Fruit fly (Drosophila melanogaster) whole organism, embryonic: ENCODE results near the gene Alh.

Source experiments
- B-H1 ChIP-seq: fragments of 200-800 bp; sonication (Bioruptor generic); IDR thresholded peaks from 3 replicates; pipeline ENCODE4 v1.3.6; 2022; ENCODE audit warnings: missing biosample characterization, missing genetic modification characterization
- BtbVII ChIP-seq: fragments of 200-800 bp; sonication (Bioruptor generic); optimal IDR thresholded peaks from 3 replicates; lab custom pipeline; 2017; ENCODE audit warnings: missing biosample characterization, mild to moderate bottlenecking, missing genetic modification characterization
- CG10959 ChIP-seq: fragments of 200-800 bp; sonication (Bioruptor generic); IDR thresholded peaks from 2 replicates; pipeline ENCODE4 v1.3.6; 2022; ENCODE audit warnings: missing biosample characterization, missing genetic modification characterization
- CG10979 ChIP-seq: fragments of 200-800 bp; sonication (Bioruptor generic); optimal IDR thresholded peaks from 2 replicates; lab custom pipeline; 2018; ENCODE audit warnings: missing biosample characterization, mild to moderate bottlenecking, missing genetic modification characterization, moderate library complexity
- CG11398 ChIP-seq: fragments of 200-800 bp; sonication (Bioruptor generic); optimal IDR thresholded peaks from 2 replicates; lab custom pipeline; 2016; ENCODE audit warnings: missing biosample characterization, missing genetic modification characterization
- CG11696 ChIP-seq: fragments of 200-800 bp; sonication (Bioruptor generic); IDR thresholded peaks from 2 replicates; pipeline ENCODE4 v1.3.6; 2022; ENCODE audit warnings: missing biosample characterization, missing genetic modification characterization
- CG12299 ChIP-seq: fragments of 200-800 bp; sonication (Bioruptor generic); optimal IDR thresholded peaks from 2 replicates; lab custom pipeline; 2018; ENCODE audit warnings: missing biosample characterization, mild to moderate bottlenecking, missing genetic modification characterization
- CG15011 ChIP-seq: fragments of 200-800 bp; sonication (Bioruptor generic); optimal IDR thresholded peaks from 3 replicates; lab custom pipeline; 2018; ENCODE audit warnings: missing biosample characterization, mild to moderate bottlenecking, missing genetic modification characterization
- CG15479 ChIP-seq: fragments of 200-800 bp; sonication (Bioruptor generic); optimal IDR thresholded peaks from 3 replicates; lab custom pipeline; 2019; ENCODE audit warnings: missing biosample characterization, mild to moderate bottlenecking, missing genetic modification characterization, moderate library complexity
- CG15696 ChIP-seq: fragments of 200-800 bp; sonication (Bioruptor generic); optimal IDR thresholded peaks from 2 replicates; lab custom pipeline; 2019; ENCODE audit warnings: missing biosample characterization, mild to moderate bottlenecking, missing genetic modification characterization, moderate library complexity
- CG1603 ChIP-seq: fragments of 200-800 bp; sonication (Bioruptor generic); optimal IDR thresholded peaks from 2 replicates; lab custom pipeline; 2019; ENCODE audit warnings: missing biosample characterization, mild to moderate bottlenecking, missing genetic modification characterization, moderate library complexity
- CG17568 ChIP-seq: fragments of 200-800 bp; sonication (Bioruptor generic); optimal IDR thresholded peaks from 2 replicates; lab custom pipeline; 2018; ENCODE audit warnings: missing biosample characterization, mild to moderate bottlenecking, missing genetic modification characterization, moderate library complexity
- CG18619 ChIP-seq: fragments of 200-800 bp; sonication (Bioruptor generic); optimal IDR thresholded peaks from 3 replicates; lab custom pipeline; 2017; ENCODE audit warnings: missing biosample characterization, mild to moderate bottlenecking, missing genetic modification characterization
- CG2678 ChIP-seq: fragments of 200-800 bp; sonication (Bioruptor generic); optimal IDR thresholded peaks from 3 replicates; lab custom pipeline; 2019; ENCODE audit warnings: missing biosample characterization, mild to moderate bottlenecking, missing genetic modification characterization, moderate library complexity
- CG31224 ChIP-seq: fragments of 200-800 bp; sonication (Bioruptor generic); IDR thresholded peaks from 2 replicates; pipeline ENCODE4 v1.3.6; 2022; ENCODE audit warnings: missing biosample characterization, missing genetic modification characterization
- CG6813 ChIP-seq: fragments of 200-800 bp; sonication (Bioruptor generic); optimal IDR thresholded peaks from 2 replicates; lab custom pipeline; 2017; ENCODE audit warnings: missing biosample characterization, missing genetic modification characterization, mild to moderate bottlenecking, moderate library complexity, missing genetic modification reagents
- CG7271 ChIP-seq: fragments of 200-800 bp; sonication (Bioruptor generic); optimal IDR thresholded peaks from 2 replicates; lab custom pipeline; 2018; ENCODE audit warnings: missing biosample characterization, mild to moderate bottlenecking, missing genetic modification characterization, moderate library complexity
- CG7556 ChIP-seq: fragments of 200-800 bp; sonication (Bioruptor generic); optimal IDR thresholded peaks from 2 replicates; lab custom pipeline; 2017; ENCODE audit warnings: missing biosample characterization, mild to moderate bottlenecking, missing genetic modification characterization
- CG8290 ChIP-seq, 3 experiments: fragments of 200-800 bp; sonication (Bioruptor generic); optimal IDR thresholded peaks; 2 replicates each; lab custom pipeline; 2016 to 2019; ENCODE audit warnings: missing biosample characterization in 3 of 3, missing genetic modification characterization in 3 of 3, mild to moderate bottlenecking in 2 of 3, moderate library complexity in 1 of 3
- CG8765 ChIP-seq: fragments of 200-800 bp; sonication (Bioruptor generic); IDR thresholded peaks from 2 replicates; pipeline ENCODE4 v1.3.6; 2022; ENCODE audit warnings: missing biosample characterization, missing genetic modification characterization
- CG9727 ChIP-seq: fragments of 200-800 bp; sonication (Bioruptor generic); optimal IDR thresholded peaks from 3 replicates; lab custom pipeline; 2017; ENCODE audit warnings: missing biosample characterization, mild to moderate bottlenecking, missing genetic modification characterization
- CG9932 ChIP-seq: fragments of 200-800 bp; sonication (Bioruptor generic); IDR thresholded peaks from 2 replicates; pipeline ENCODE4 v1.3.6; 2022; ENCODE audit warnings: missing biosample characterization, missing genetic modification characterization
- CHES-1-like ChIP-seq: fragments of 200-800 bp; sonication (Bioruptor generic); optimal IDR thresholded peaks from 2 replicates; lab custom pipeline; 2016; ENCODE audit warnings: missing biosample characterization, missing genetic modification characterization
- Dfd ChIP-seq, 2 experiments: fragments of >200 bp; optimal IDR thresholded peaks; 2 replicates each; lab custom pipeline; 2017; ENCODE audit warnings: missing biosample characterization in 2 of 2, missing genetic modification characterization in 2 of 2
- Hey ChIP-seq: fragments of 200-800 bp; sonication (Bioruptor generic); optimal IDR thresholded peaks from 3 replicates; lab custom pipeline; 2018; ENCODE audit warnings: missing biosample characterization, mild to moderate bottlenecking, missing genetic modification characterization
- NC2α ChIP-seq: fragments of 200-800 bp; sonication (Bioruptor generic); optimal IDR thresholded peaks from 2 replicates; lab custom pipeline; 2016; ENCODE audit warnings: missing biosample characterization, missing genetic modification characterization
- Nf-YA ChIP-seq: fragments of 200-800 bp; sonication (Bioruptor generic); IDR thresholded peaks from 2 replicates; pipeline ENCODE4 v1.3.6; 2022; ENCODE audit warnings: missing biosample characterization, missing genetic modification characterization
- PHDP ChIP-seq: fragments of 200-800 bp; sonication (Bioruptor generic); optimal IDR thresholded peaks from 3 replicates; lab custom pipeline; 2018; ENCODE audit warnings: missing biosample characterization, mild to moderate bottlenecking, missing genetic modification characterization, moderate library complexity
- Sox102F ChIP-seq: fragments of 200-800 bp; sonication (Bioruptor generic); optimal IDR thresholded peaks from 2 replicates; lab custom pipeline; 2018; ENCODE audit warnings: missing biosample characterization, mild to moderate bottlenecking, missing genetic modification characterization, moderate library complexity
- Sry-δ ChIP-seq: fragments of 200-800 bp; sonication (Bioruptor generic); optimal IDR thresholded peaks from 2 replicates; lab custom pipeline; 2016; ENCODE audit warnings: missing biosample characterization, missing genetic modification characterization
- Taf1 ChIP-seq: fragments of 200-800 bp; sonication (Bioruptor generic); IDR thresholded peaks from 2 replicates; pipeline ENCODE4 v1.3.6; 2022; ENCODE audit warnings: missing biosample characterization, missing genetic modification characterization
- Tbp ChIP-seq: fragments of >200 bp; optimal IDR thresholded peaks from 2 replicates; lab custom pipeline; 2018; ENCODE audit warnings: missing biosample characterization, missing genetic modification characterization
- az2 ChIP-seq: fragments of 200-800 bp; sonication (Bioruptor generic); optimal IDR thresholded peaks from 3 replicates; lab custom pipeline; 2016; ENCODE audit warnings: missing biosample characterization, missing genetic modification characterization
- btn ChIP-seq: fragments of 200-800 bp; sonication (Bioruptor generic); optimal IDR thresholded peaks from 2 replicates; lab custom pipeline; 2016; ENCODE audit warnings: missing biosample characterization, missing genetic modification characterization
- crol ChIP-seq: fragments of 200-800 bp; sonication (Bioruptor generic); IDR thresholded peaks from 2 replicates; pipeline ENCODE4 v1.3.6; 2022; ENCODE audit warnings: missing biosample characterization, missing genetic modification characterization
- dan ChIP-seq: fragments of 200-800 bp; sonication (Bioruptor generic); IDR thresholded peaks from 2 replicates; pipeline ENCODE4 v1.3.6; 2022; ENCODE audit warnings: missing biosample characterization, missing genetic modification characterization
- dati ChIP-seq: fragments of 200-800 bp; sonication (Bioruptor generic); IDR thresholded peaks from 2 replicates; pipeline ENCODE4 v1.3.6; 2022; ENCODE audit warnings: missing biosample characterization, missing genetic modification characterization
- dm ChIP-seq: fragments of 200-800 bp; sonication (Bioruptor generic); optimal IDR thresholded peaks from 3 replicates; lab custom pipeline; 2016; ENCODE audit warnings: missing biosample characterization, missing genetic modification characterization
- dysf ChIP-seq: fragments of 200-800 bp; sonication (Bioruptor generic); IDR thresholded peaks from 3 replicates; pipeline ENCODE4 v1.3.6; 2022; ENCODE audit warnings: missing biosample characterization, missing genetic modification characterization
- eyg ChIP-seq: fragments of 200-800 bp; sonication (Bioruptor generic); optimal IDR thresholded peaks from 3 replicates; lab custom pipeline; 2016; ENCODE audit warnings: missing biosample characterization, missing genetic modification characterization
- fd96Cb ChIP-seq: fragments of 200-800 bp; sonication (Bioruptor generic); optimal IDR thresholded peaks from 2 replicates; lab custom pipeline; 2018; ENCODE audit warnings: missing biosample characterization, mild to moderate bottlenecking, missing genetic modification characterization, moderate library complexity
- lab ChIP-seq: fragments of 200-800 bp; sonication (Bioruptor generic); optimal IDR thresholded peaks from 3 replicates; lab custom pipeline; 2017; ENCODE audit warnings: missing biosample characterization, missing genetic modification characterization, mild to moderate bottlenecking, moderate library complexity, missing genetic modification reagents
- nau ChIP-seq: fragments of 200-800 bp; sonication (Bioruptor generic); optimal IDR thresholded peaks from 3 replicates; lab custom pipeline; 2017; ENCODE audit warnings: missing biosample characterization, mild to moderate bottlenecking, missing genetic modification characterization, missing genetic modification reagents
- pum ChIP-seq: fragments of 200-800 bp; sonication (Bioruptor generic); optimal IDR thresholded peaks from 2 replicates; lab custom pipeline; 2016; ENCODE audit warnings: missing biosample characterization, missing genetic modification characterization
- rib ChIP-seq: fragments of 200-800 bp; sonication (Bioruptor generic); IDR thresholded peaks from 2 replicates; pipeline ENCODE4 v1.3.6; 2022; ENCODE audit warnings: missing biosample characterization, missing genetic modification characterization
- run ChIP-seq: fragments of 200-800 bp; sonication (Bioruptor generic); optimal IDR thresholded peaks from 3 replicates; lab custom pipeline; 2018; ENCODE audit warnings: missing biosample characterization, mild to moderate bottlenecking, missing genetic modification characterization
- sr ChIP-seq: fragments of 200-800 bp; sonication (Bioruptor generic); IDR thresholded peaks from 3 replicates; pipeline ENCODE4 v1.3.6; 2022; ENCODE audit warnings: missing biosample characterization, missing genetic modification characterization
- trem ChIP-seq: fragments of 200-800 bp; optimal IDR thresholded peaks from 3 replicates; lab custom pipeline; 2019; ENCODE audit warnings: missing biosample characterization, mild to moderate bottlenecking, missing genetic modification characterization, moderate library complexity
- unc-4 ChIP-seq: fragments of 200-800 bp; sonication (Bioruptor generic); IDR thresholded peaks from 2 replicates; pipeline ENCODE4 v1.3.6; 2022; ENCODE audit warnings: missing biosample characterization, missing genetic modification characterization; ENCODE audit not compliant: partially characterized antibody
- usp ChIP-seq: fragments of >200 bp; optimal IDR thresholded peaks from 2 replicates; lab custom pipeline; 2017; ENCODE audit warnings: missing biosample characterization, missing genetic modification characterization
- wek ChIP-seq: fragments of 200-800 bp; sonication (Bioruptor generic); optimal IDR thresholded peaks from 3 replicates; lab custom pipeline; 2018; ENCODE audit warnings: missing biosample characterization, mild to moderate bottlenecking, missing genetic modification characterization, moderate library complexity

Alh gene

dm6 chr3R:7075712-7076183, 48.2 kb downstream of the Alh start (continued):
- TF ChIP-seq dati (GFP tag; lab: Robert Waterston, UW) (no peak), CG15479 (no peak), CG17568 (GFP tag; lab: Kevin White, UChicago) (peak; percentile 80), CG9727 (GFP tag; lab: Kevin White, UChicago) (peak; percentile 92), CG12299 (tag; lab: Kevin White, UChicago) (peak; percentile 70), CG10979 (peak; percentile 92), CG8290 (GFP tag; optimal IDR thresholded peaks at IDR 0.05; lab: Kevin White, UChicago) (peak; percentile 72), CG8290 (tag; optimal IDR thresholded peaks at IDR 0.05; lab: Kevin White, UChicago) (peak; percentile 23 to 79), CG15011 (GFP tag; lab: Kevin White, UChicago) (peak; percentile 86), CG2678 (peak; percentile 94), B-H1 (GFP tag; lab: Robert Waterston, UW) (no peak), crol (GFP tag; lab: Robert Waterston, UW) (no peak), CG10959 (GFP tag; lab: Robert Waterston, UW) (no peak), sr (GFP tag; lab: Robert Waterston, UW) (no peak), Hey (tag; lab: Kevin White, UChicago) (peak; percentile 31), CHES-1-like (peak; percentile 89), lab (GFP tag; lab: Kevin White, UChicago) (peak; percentile 96), BtbVII (GFP tag; lab: Kevin White, UChicago) (peak; percentile 91), Taf1 (GFP tag; lab: Robert Waterston, UW) (no peak), Sox102F (peak; percentile 91), CG11398 (GFP tag; lab: Kevin White, UChicago) (peak; percentile 83), CG11696 (no peak), NC2α (GFP tag; lab: Kevin White, UChicago) (peak; percentile 68), CG15696 (peak; percentile 82), pum (peak; percentile 81), eyg (GFP tag; lab: Kevin White, UChicago) (peak; percentile 75), wek (GFP tag; lab: Kevin White, UChicago) (peak; percentile 22), Sry-δ (GFP tag; lab: Kevin White, UChicago) (peak; percentile 56), dan (GFP tag; lab: Robert Waterston, UW) (no peak), nau (peak; percentile 85), Tbp (GFP tag; lab: Kevin White, UChicago) (no peak), btn (GFP tag; lab: Kevin White, UChicago) (peak; percentile 76), Nf-YA (no peak), CG8765 (GFP tag; lab: Robert Waterston, UW) (no peak), PHDP (tag; lab: Kevin White, UChicago) (peak; percentile 90), dm (GFP tag; lab: Kevin White, UChicago) (peak; percentile 82), rib (GFP tag; lab: Robert Waterston, UW) (no peak), CG31224 (GFP tag; lab: Robert Waterston, UW) (no peak), usp (GFP tag; lab: Kevin White, UChicago) (no peak), trem (tag; lab: Kevin White, UChicago) (peak; percentile 82), az2 (peak; percentile 89), CG7556 (GFP tag; lab: Kevin White, UChicago) (peak; percentile 87), CG1603 (tag; lab: Kevin White, UChicago) (peak; percentile 82), CG18619 (GFP tag; lab: Kevin White, UChicago) (peak; percentile 87), fd96Cb (tag; lab: Kevin White, UChicago) (peak; percentile 87), run (peak; percentile 70), CG6813 (peak; percentile 87), Dfd (GFP tag; optimal IDR thresholded peaks at IDR 0.05; lab: Kevin White, UChicago) (no peak), CG9932 (GFP tag; lab: Robert Waterston, UW) (no peak), CG7271 (tag; lab: Kevin White, UChicago) (peak; percentile 66), dysf (GFP tag; lab: Robert Waterston, UW) (no peak), unc-4 (GFP tag; lab: Robert Waterston, UW) (no peak)
